Worm (Caenorhabditis elegans) whole organism, mixed stage, embryonic: ENCODE measurements around the gene mod-1.

Source experiments
- elt-1 ChIP-seq: sonication (generic microtip); optimal IDR thresholded peaks from 2 replicates; lab custom pipeline; 2017; ENCODE audit warnings: missing genetic modification characterization, mild to moderate bottlenecking, missing compliant biosample characterization, antibody characterized with exemption, moderate library complexity, borderline replicate concordance; ENCODE audit not compliant: insufficient read depth
- elt-3 ChIP-seq: fragments of 150-350 bp; optimal IDR thresholded peaks from 2 replicates; lab custom pipeline; 2014; ENCODE audit warnings: missing biosample characterization, missing genetic modification characterization
- lsy-2 ChIP-seq: fragments of 150-350 bp; optimal IDR thresholded peaks from 2 replicates; lab custom pipeline; 2014; ENCODE audit warnings: missing biosample characterization, missing genetic modification characterization
- mab-5 ChIP-seq: fragments of 150-350 bp; optimal IDR thresholded peaks from 2 replicates; lab custom pipeline; 2014; ENCODE audit warnings: missing biosample characterization, missing genetic modification characterization
- mls-2 ChIP-seq: sonication (generic microtip); optimal IDR thresholded peaks from 2 replicates; lab custom pipeline; 2016; ENCODE audit warnings: mild to moderate bottlenecking, missing genetic modification characterization, moderate library complexity, missing compliant biosample characterization
- unc-62 ChIP-seq: fragments of 150-350 bp; optimal IDR thresholded peaks from 2 replicates; lab custom pipeline; 2014; ENCODE audit warnings: missing biosample characterization, missing genetic modification reagents, missing genetic modification characterization

- TF ChIP-seq unc-62 (GFP tag; lab: Kevin White, UChicago) (no peak), mab-5 (tag; lab: Kevin White, UChicago) (no peak), elt-3 (no peak), mls-2 (tag; lab: Kevin White, UChicago) (no peak), lsy-2 (tag; lab: Kevin White, UChicago) (no peak), elt-1 (tag; lab: Kevin White, UChicago) (no peak)
These were observed 42.7 kb upstream of the mod-1 start, which contains the start of gene ttc-17 for ce11 chrV:8956387-8957095.
